Worm (Caenorhabditis elegans): ENCODE results near the gene cutl-29.

DNA sequence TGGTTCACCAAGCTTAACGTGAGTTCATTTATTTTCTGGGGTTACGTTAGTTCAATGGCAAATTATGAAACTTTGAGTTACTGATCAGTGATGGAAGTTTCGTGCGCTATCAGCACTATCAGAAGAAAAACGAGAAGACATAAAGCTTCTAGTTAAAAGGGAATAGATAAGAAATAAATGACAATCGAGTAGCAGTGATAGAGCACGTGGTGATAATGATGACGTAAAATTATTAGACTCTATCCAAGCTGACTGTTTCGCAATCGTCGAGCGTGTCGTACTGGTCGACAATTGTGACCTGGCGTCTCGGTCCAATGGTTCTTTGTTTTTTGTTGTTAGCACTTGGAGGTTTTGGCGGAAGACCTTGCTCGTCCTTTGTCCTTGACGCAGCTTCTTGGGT is 27.7 kb downstream of the cutl-29 start:
- TF ChIP-seq W03F9.2 (tag; optimal IDR thresholded peaks at IDR 0.05) (no peak), him-1 (tag; optimal IDR thresholded peaks at IDR 0.05) (no peak), dao-5 (tag; optimal IDR thresholded peaks at IDR 0.05) (no peak)

Measured in whole organism, L4/young adult.